Fruit fly (Drosophila melanogaster) whole organism, embryonic: ENCODE data around the gene Tengl3.

Experiments used
- CG4404 ChIP-seq: fragments of 200-800 bp; sonication (Bioruptor generic); IDR thresholded peaks from 2 replicates; pipeline ENCODE4 v1.3.6; 2022; ENCODE audit warnings: missing biosample characterization, missing genetic modification characterization
- Gug ChIP-seq: fragments of 200-800 bp; sonication (Bioruptor generic); IDR thresholded peaks from 4 replicates; pipeline ENCODE4 v1.3.6; 2022; ENCODE audit warnings: missing biosample characterization, missing genetic modification characterization
- Lpt ChIP-seq: fragments of >200 bp; optimal IDR thresholded peaks from 2 replicates; lab custom pipeline; 2018; ENCODE audit warnings: missing biosample characterization, missing genetic modification characterization
- gem ChIP-seq: fragments of 200-800 bp; sonication (Bioruptor generic); optimal IDR thresholded peaks from 2 replicates; lab custom pipeline; 2019; ENCODE audit warnings: missing biosample characterization, mild to moderate bottlenecking, missing genetic modification characterization, moderate library complexity

DNA sequence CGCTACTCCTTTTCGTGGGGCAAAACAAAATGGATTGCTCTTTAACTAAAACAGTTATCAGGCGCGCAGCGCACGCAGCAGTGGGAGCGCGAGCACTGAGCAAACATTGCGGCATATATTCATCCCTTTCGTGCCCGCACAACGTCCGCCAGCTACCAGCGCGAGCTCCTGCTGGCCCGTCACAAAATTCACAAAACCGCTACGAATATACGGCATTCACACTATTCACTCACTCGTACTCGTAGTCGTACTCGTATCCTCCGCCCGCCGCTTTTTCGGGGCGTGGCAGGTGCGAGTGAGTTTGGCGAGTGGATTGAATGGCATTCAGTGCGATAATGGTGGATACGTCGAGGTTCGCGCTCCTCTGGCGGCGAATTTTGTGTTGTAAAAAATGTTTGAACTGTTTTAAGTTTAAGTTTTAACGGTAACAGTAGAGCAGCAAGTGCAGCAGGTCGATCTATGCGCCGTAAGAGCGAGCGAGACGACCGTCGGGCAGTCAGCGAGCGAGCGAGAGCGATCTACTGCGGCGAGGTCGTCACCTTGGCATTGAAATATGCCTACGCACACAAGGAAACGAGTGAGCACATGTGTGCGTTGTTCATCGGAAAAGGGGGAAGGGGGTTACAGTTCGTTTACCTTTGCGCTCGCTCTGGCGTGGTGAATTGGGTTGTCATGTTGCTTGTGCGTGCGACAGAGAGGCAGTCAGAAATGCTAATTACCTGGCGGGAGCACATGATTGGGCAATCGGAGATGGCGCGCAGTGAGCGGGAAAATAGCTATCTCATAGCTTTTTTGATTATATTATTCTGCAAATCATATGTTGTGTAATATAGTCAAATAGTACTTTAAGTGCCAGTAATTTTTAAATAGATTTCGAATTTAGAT is 41.2 kb downstream of the Tengl3 start:
- peak; percentile 32 for TF ChIP-seq Lpt (GFP tag; lab: Kevin White, UChicago)
- TF ChIP-seq gem (tag; lab: Kevin White, UChicago) = peak; percentile 77
- no peak for TF ChIP-seq CG4404 (GFP tag; lab: Robert Waterston, UW)
- peak; percentile 8; the same call in 1 of the 4 replicates for TF ChIP-seq Gug (GFP tag; lab: Robert Waterston, UW)
